Fruit fly (Drosophila melanogaster) whole organism, embryonic: Measurements from ENCODE around the gene CG3149.

Experiments used
- Ada2b ChIP-seq: fragments of 200-800 bp; sonication (Bioruptor generic); IDR thresholded peaks from 2 replicates; pipeline ENCODE4 v1.3.6; 2022; ENCODE audit warnings: missing biosample characterization, missing genetic modification characterization
- Aef1 ChIP-seq: fragments of 200-800 bp; sonication (Bioruptor generic); IDR thresholded peaks from 3 replicates; pipeline ENCODE4 v1.3.6; 2022; ENCODE audit warnings: missing biosample characterization, missing genetic modification characterization
- Asciz ChIP-seq: fragments of 200-800 bp; sonication (Bioruptor generic); optimal IDR thresholded peaks from 2 replicates; lab custom pipeline; 2017; ENCODE audit warnings: missing biosample characterization, mild to moderate bottlenecking, missing genetic modification characterization, missing genetic modification reagents
- Atf3 ChIP-seq: fragments of 200-800 bp; sonication (Bioruptor generic); optimal IDR thresholded peaks from 3 replicates; lab custom pipeline; 2016; ENCODE audit warnings: missing biosample characterization, missing genetic modification characterization
- BEAF-32 ChIP-seq: fragments of 200-800 bp; sonication (Bioruptor generic); optimal IDR thresholded peaks from 3 replicates; lab custom pipeline; 2017; ENCODE audit warnings: missing biosample characterization, missing genetic modification characterization, mild to moderate bottlenecking, moderate library complexity, missing genetic modification reagents
- Bdp1 ChIP-seq: fragments of 200-800 bp; sonication (Bioruptor generic); optimal IDR thresholded peaks from 3 replicates; lab custom pipeline; 2016; ENCODE audit warnings: missing biosample characterization, missing genetic modification characterization
- CG10147 ChIP-seq: fragments of 200-800 bp; sonication (Bioruptor generic); optimal IDR thresholded peaks from 2 replicates; lab custom pipeline; 2019; ENCODE audit warnings: missing biosample characterization, mild to moderate bottlenecking, missing genetic modification characterization, moderate library complexity
- CG11504 ChIP-seq: fragments of 200-800 bp; sonication (Bioruptor generic); optimal IDR thresholded peaks from 3 replicates; lab custom pipeline; 2019; ENCODE audit warnings: missing biosample characterization, mild to moderate bottlenecking, missing genetic modification characterization, moderate library complexity
- CG13296 ChIP-seq: fragments of 200-800 bp; sonication (Bioruptor generic); optimal IDR thresholded peaks from 3 replicates; lab custom pipeline; 2018; ENCODE audit warnings: missing biosample characterization, mild to moderate bottlenecking, missing genetic modification characterization
- CG13624 ChIP-seq: fragments of 200-800 bp; sonication (Bioruptor generic); optimal IDR thresholded peaks from 2 replicates; lab custom pipeline; 2016; ENCODE audit warnings: missing biosample characterization, missing genetic modification characterization
- CG15269 ChIP-seq: fragments of 200-800 bp; sonication (Bioruptor generic); optimal IDR thresholded peaks from 2 replicates; lab custom pipeline; 2018; ENCODE audit warnings: missing biosample characterization, mild to moderate bottlenecking, missing genetic modification characterization, moderate library complexity
- CG17802 ChIP-seq: fragments of 200-800 bp; sonication (Bioruptor generic); optimal IDR thresholded peaks from 2 replicates; lab custom pipeline; 2018; ENCODE audit warnings: missing biosample characterization, mild to moderate bottlenecking, missing genetic modification characterization, moderate library complexity
- CG2712 ChIP-seq: fragments of 200-800 bp; optimal IDR thresholded peaks from 3 replicates; lab custom pipeline; 2019; ENCODE audit warnings: missing biosample characterization, mild to moderate bottlenecking, missing genetic modification characterization, moderate library complexity
- CG30431 ChIP-seq: fragments of 200-800 bp; sonication (Bioruptor generic); optimal IDR thresholded peaks from 2 replicates; lab custom pipeline; 2017; ENCODE audit warnings: missing biosample characterization, missing genetic modification characterization
- CG3065 ChIP-seq: fragments of 200-800 bp; sonication (Bioruptor generic); optimal IDR thresholded peaks from 2 replicates; lab custom pipeline; 2016; ENCODE audit warnings: missing biosample characterization, missing genetic modification characterization
- CG31365 ChIP-seq: fragments of 200-800 bp; sonication (Bioruptor generic); optimal IDR thresholded peaks from 2 replicates; lab custom pipeline; 2018; ENCODE audit warnings: missing biosample characterization, mild to moderate bottlenecking, missing genetic modification characterization
- CG31441 ChIP-seq: fragments of 200-800 bp; sonication (Bioruptor generic); IDR thresholded peaks from 2 replicates; pipeline ENCODE4 v1.3.6; 2022; ENCODE audit warnings: missing biosample characterization, missing genetic modification characterization
- CG32532 ChIP-seq: fragments of 200-800 bp; sonication (Bioruptor generic); IDR thresholded peaks from 2 replicates; pipeline ENCODE4 v1.3.6; 2022; ENCODE audit warnings: missing biosample characterization, missing genetic modification characterization
- CG32767 ChIP-seq: fragments of 200-800 bp; sonication (Bioruptor generic); IDR thresholded peaks from 2 replicates; pipeline ENCODE4 v1.3.6; 2022; ENCODE audit warnings: missing biosample characterization, missing genetic modification characterization
- CG33213 ChIP-seq: fragments of 200-800 bp; sonication (Bioruptor generic); optimal IDR thresholded peaks from 3 replicates; lab custom pipeline; 2016; ENCODE audit warnings: missing biosample characterization, missing genetic modification characterization
- CG4404 ChIP-seq: fragments of 200-800 bp; sonication (Bioruptor generic); IDR thresholded peaks from 2 replicates; pipeline ENCODE4 v1.3.6; 2022; ENCODE audit warnings: missing biosample characterization, missing genetic modification characterization
- CG4707 ChIP-seq: fragments of 200-800 bp; sonication (Bioruptor generic); optimal IDR thresholded peaks from 2 replicates; lab custom pipeline; 2018; ENCODE audit warnings: missing biosample characterization, mild to moderate bottlenecking, missing genetic modification characterization, moderate library complexity
- CG8924 ChIP-seq: fragments of 200-800 bp; optimal IDR thresholded peaks from 3 replicates; lab custom pipeline; 2019; ENCODE audit warnings: missing biosample characterization, mild to moderate bottlenecking, missing genetic modification characterization, moderate library complexity
- CHES-1-like ChIP-seq: fragments of 200-800 bp; sonication (Bioruptor generic); optimal IDR thresholded peaks from 2 replicates; lab custom pipeline; 2016; ENCODE audit warnings: missing biosample characterization, missing genetic modification characterization
- D ChIP-seq, 2 experiments: fragments of 200-800 bp in 1 of 2; fragments of >200 bp in 1 of 2; sonication (Bioruptor generic) in 1 of 2; optimal IDR thresholded peaks; 2 replicates in 1 of 2; 3 replicates in 1 of 2; lab custom pipeline; 2017; ENCODE audit warnings: mild to moderate bottlenecking in 1 of 2, missing biosample characterization in 1 of 2, missing genetic modification characterization in 1 of 2, missing genetic modification reagents in 1 of 2
- Fer3 ChIP-seq: fragments of 200-800 bp; sonication (Bioruptor generic); optimal IDR thresholded peaks from 2 replicates; lab custom pipeline; 2018; ENCODE audit warnings: missing biosample characterization, mild to moderate bottlenecking, missing genetic modification characterization, moderate library complexity
- GATAe ChIP-seq: fragments of 200-800 bp; sonication (Bioruptor generic); conservative IDR thresholded peaks from 2 replicates; pipeline ENCODE4 v1.3.6; 2022; ENCODE audit warnings: missing biosample characterization, missing genetic modification characterization
- H15 ChIP-seq: fragments of 200-800 bp; sonication (Bioruptor generic); IDR thresholded peaks from 3 replicates; pipeline ENCODE4 v1.3.6; 2022; ENCODE audit warnings: missing biosample characterization, missing genetic modification characterization
- H2.0 ChIP-seq: fragments of 200-800 bp; sonication (Bioruptor generic); IDR thresholded peaks from 2 replicates; pipeline ENCODE4 v1.3.6; 2022; ENCODE audit warnings: missing biosample characterization, missing genetic modification characterization
- HLHmδ ChIP-seq: fragments of 200-800 bp; sonication (Bioruptor generic); optimal IDR thresholded peaks from 2 replicates; lab custom pipeline; 2018; ENCODE audit warnings: missing biosample characterization, mild to moderate bottlenecking, missing genetic modification characterization, moderate library complexity
- HmgD ChIP-seq: fragments of 200-800 bp; sonication (Bioruptor generic); optimal IDR thresholded peaks from 3 replicates; lab custom pipeline; 2016; ENCODE audit warnings: missing biosample characterization, missing genetic modification characterization
- Mrtf ChIP-seq: fragments of 200-800 bp; sonication (Bioruptor generic); IDR thresholded peaks from 3 replicates; pipeline ENCODE4 v1.3.6; 2022; ENCODE audit warnings: missing biosample characterization, missing genetic modification characterization
- NK7.1 ChIP-seq: fragments of 200-800 bp; sonication (Bioruptor generic); optimal IDR thresholded peaks from 3 replicates; lab custom pipeline; 2016; ENCODE audit warnings: missing biosample characterization, missing genetic modification characterization
- Oaz ChIP-seq: fragments of 200-800 bp; sonication (Bioruptor generic); IDR thresholded peaks from 2 replicates; pipeline ENCODE4 v1.3.6; 2022; ENCODE audit warnings: missing biosample characterization, missing genetic modification characterization
- Side ChIP-seq: fragments of 200-800 bp; sonication (Bioruptor generic); optimal IDR thresholded peaks from 2 replicates; lab custom pipeline; 2016; ENCODE audit warnings: missing biosample characterization, missing genetic modification characterization
- Six4 ChIP-seq: fragments of 200-800 bp; sonication (Bioruptor generic); optimal IDR thresholded peaks from 2 replicates; lab custom pipeline; 2016; ENCODE audit warnings: missing biosample characterization, missing genetic modification characterization
- TFAM ChIP-seq: fragments of 200-800 bp; sonication (Bioruptor generic); optimal IDR thresholded peaks from 2 replicates; lab custom pipeline; 2017; ENCODE audit warnings: missing biosample characterization, missing genetic modification characterization, inconsistent platforms
- amos ChIP-seq: fragments of 200-800 bp; sonication (Bioruptor generic); IDR thresholded peaks from 2 replicates; pipeline ENCODE4 v1.3.6; 2022; ENCODE audit warnings: missing biosample characterization, missing genetic modification characterization; ENCODE audit not compliant: partially characterized antibody
- fd3F ChIP-seq: fragments of 200-800 bp; sonication (Bioruptor generic); optimal IDR thresholded peaks from 2 replicates; lab custom pipeline; 2018; ENCODE audit warnings: missing biosample characterization, mild to moderate bottlenecking, missing genetic modification characterization, moderate library complexity
- lmd ChIP-seq: fragments of 200-800 bp; sonication (Bioruptor generic); IDR thresholded peaks from 2 replicates; pipeline ENCODE4 v1.3.6; 2022; ENCODE audit warnings: missing biosample characterization, missing genetic modification characterization
- pita ChIP-seq: fragments of 200-800 bp; sonication (Bioruptor generic); optimal IDR thresholded peaks from 2 replicates; lab custom pipeline; 2017; ENCODE audit warnings: missing biosample characterization, mild to moderate bottlenecking, missing genetic modification characterization
- sens ChIP-seq: fragments of 200-800 bp; sonication (Bioruptor generic); peaks from one replicate; lab custom pipeline; 2016; ENCODE audit warnings: missing biosample characterization, missing genetic modification characterization
- shn ChIP-seq: fragments of 200-800 bp; sonication (Bioruptor generic); optimal IDR thresholded peaks from 3 replicates; lab custom pipeline; 2016; ENCODE audit warnings: missing biosample characterization, missing genetic modification characterization
- so ChIP-seq: fragments of 200-800 bp; sonication (Bioruptor generic); IDR thresholded peaks from 3 replicates; pipeline ENCODE4 v1.3.6; 2022; ENCODE audit warnings: missing biosample characterization, missing genetic modification characterization
- ssp ChIP-seq: fragments of 200-800 bp; sonication (Bioruptor generic); IDR thresholded peaks from 2 replicates; pipeline ENCODE4 v1.3.6; 2022; ENCODE audit warnings: missing biosample characterization, missing genetic modification characterization
- tin ChIP-seq: fragments of 200-800 bp; sonication (Bioruptor generic); optimal IDR thresholded peaks from 3 replicates; lab custom pipeline; 2016; ENCODE audit warnings: missing biosample characterization, missing genetic modification characterization
- trem ChIP-seq: fragments of 200-800 bp; optimal IDR thresholded peaks from 3 replicates; lab custom pipeline; 2019; ENCODE audit warnings: missing biosample characterization, mild to moderate bottlenecking, missing genetic modification characterization, moderate library complexity
- vfl ChIP-seq: fragments of 200-800 bp; sonication (Bioruptor generic); optimal IDR thresholded peaks from 2 replicates; lab custom pipeline; 2016; ENCODE audit warnings: missing biosample characterization, missing genetic modification characterization
- z ChIP-seq: fragments of 200-800 bp; sonication (Bioruptor generic); IDR thresholded peaks from 3 replicates; pipeline ENCODE4 v1.3.6; 2022; ENCODE audit warnings: missing biosample characterization, missing genetic modification characterization
- zen2 ChIP-seq: fragments of 200-800 bp; sonication (Bioruptor generic); IDR thresholded peaks from 3 replicates; pipeline ENCODE4 v1.3.6; 2022; ENCODE audit warnings: missing biosample characterization, missing genetic modification characterization; ENCODE audit not compliant: partially characterized antibody

The CG3149 gene

dm6 chrX:5648437-5648959, 46.5 kb downstream of the CG3149 start, which contains the start of gene OtopLa (continued):
- peak; percentile 75 for TF ChIP-seq CG8924 (tag; lab: Kevin White, UChicago)
- TF ChIP-seq so (GFP tag; lab: Robert Waterston, UW), result peak; percentile 90
- peak; percentile 72 for TF ChIP-seq CG13296 (GFP tag; lab: Kevin White, UChicago)
- peak; percentile 33 for TF ChIP-seq HmgD (GFP tag; lab: Kevin White, UChicago)
- TF ChIP-seq CG2712, result peak; percentile 84
- TF ChIP-seq Atf3 (GFP tag; lab: Kevin White, UChicago), result peak; percentile 63
- peak; percentile 75 for TF ChIP-seq Six4 (GFP tag; lab: Kevin White, UChicago)
- TF ChIP-seq CG31441 (GFP tag; lab: Robert Waterston, UW), result peak; percentile 90
- TF ChIP-seq vfl (GFP tag; lab: Kevin White, UChicago), result peak; percentile 43
- TF ChIP-seq CG4707 (GFP tag; lab: Kevin White, UChicago), result peak; percentile 74
- TF ChIP-seq shn (GFP tag; lab: Kevin White, UChicago), result peak; percentile 20
- peak; percentile 84 for TF ChIP-seq tin (GFP tag; lab: Kevin White, UChicago)
- peak; percentile 78 for TF ChIP-seq Side (GFP tag; lab: Kevin White, UChicago)
- peak; percentile 73 for TF ChIP-seq CG17802
- peak; percentile 67 for TF ChIP-seq CG4404 (GFP tag; lab: Robert Waterston, UW)
- TF ChIP-seq Mrtf, result peak; percentile 73
- peak; percentile 84 for TF ChIP-seq lmd (GFP tag; lab: Robert Waterston, UW)
- peak; percentile 83 for TF ChIP-seq H2.0
- no peak for TF ChIP-seq zen2 (GFP tag; lab: Robert Waterston, UW)
- TF ChIP-seq Bdp1 (GFP tag; lab: Kevin White, UChicago), result peak; percentile 55
- TF ChIP-seq H15 (GFP tag; lab: Robert Waterston, UW), result peak; percentile 76; the same call in 2 of the 3 replicates
- peak; percentile 65 for TF ChIP-seq CG33213 (GFP tag; lab: Kevin White, UChicago)
- peak; percentile 84 for TF ChIP-seq CG32532
- TF ChIP-seq CG13624 (GFP tag; lab: Kevin White, UChicago), result peak; percentile 68
- TF ChIP-seq CHES-1-like (GFP tag; lab: Kevin White, UChicago), result peak; percentile 60
- TF ChIP-seq BEAF-32 (GFP tag; lab: Kevin White, UChicago), result no peak
- peak; percentile 70 for TF ChIP-seq Fer3
- TF ChIP-seq Ada2b (GFP tag; lab: Robert Waterston, UW), result peak; percentile 88
- peak; percentile 69 for TF ChIP-seq Oaz
- TF ChIP-seq HLHmδ (GFP tag; lab: Kevin White, UChicago), result no peak
- TF ChIP-seq sens (GFP tag; lab: Kevin White, UChicago), result peak; percentile 99
- TF ChIP-seq trem, result peak; percentile 70
- 0 out of 3 replicates have a peak, but pooled peaks have one; percentile 18 for TF ChIP-seq z (GFP tag; lab: Robert Waterston, UW)
- peak; percentile 88 for TF ChIP-seq CG11504 (tag; lab: Kevin White, UChicago)
- TF ChIP-seq D (optimal IDR thresholded peaks at IDR 0.05; lab: Kevin White, UChicago), result no peak
- TF ChIP-seq D (GFP tag; optimal IDR thresholded peaks at IDR 0.05; lab: Kevin White, UChicago), result peak; percentile 86
- TF ChIP-seq amos (GFP tag; lab: Robert Waterston, UW), result no peak
- peak; percentile 75 for TF ChIP-seq Aef1 (GFP tag; lab: Robert Waterston, UW)
- peak; percentile 41; the same call in 1 of the 2 replicates for TF ChIP-seq GATAe (GFP tag; lab: Robert Waterston, UW)
- TF ChIP-seq pita (GFP tag; lab: Kevin White, UChicago), result no peak
- TF ChIP-seq Asciz (GFP tag; lab: Kevin White, UChicago), result peak; percentile 86
- peak; percentile 63 for TF ChIP-seq ssp (GFP tag; lab: Robert Waterston, UW)
- TF ChIP-seq CG3065 (GFP tag; lab: Kevin White, UChicago), result peak; percentile 34
- peak; percentile 38 for TF ChIP-seq CG31365 (tag; lab: Kevin White, UChicago)
- TF ChIP-seq fd3F (GFP tag; lab: Kevin White, UChicago), result peak; percentile 59
- TF ChIP-seq CG15269 (tag; lab: Kevin White, UChicago), result peak; percentile 82
- peak; percentile 71 for TF ChIP-seq CG30431 (GFP tag; lab: Kevin White, UChicago)
- TF ChIP-seq TFAM (GFP tag; lab: Kevin White, UChicago), result peak; percentile 32
- peak; percentile 84 for TF ChIP-seq CG10147 (GFP tag; lab: Kevin White, UChicago)
- TF ChIP-seq CG32767, result peak; percentile 87
- TF ChIP-seq NK7.1, result peak; percentile 74
